Worm (Caenorhabditis elegans) whole organism, late embryonic: ENCODE data around the gene Y38F1A.8.
"Not testable (repeated sequence)": the region's sequence is repeated elsewhere in the genome, so short reads cannot be mapped to it uniquely, and the experiment has no call there.

Experiments
- C08G9.2 ChIP-seq: sonication (generic microtip); optimal IDR thresholded peaks from 2 replicates; lab custom pipeline; 2016; ENCODE audit warnings: mild to moderate bottlenecking, missing genetic modification characterization, moderate library complexity, missing compliant biosample characterization
- F13H6.1 ChIP-seq: sonication (generic microtip); optimal IDR thresholded peaks from 2 replicates; lab custom pipeline; 2016; ENCODE audit warnings: missing genetic modification characterization, missing compliant biosample characterization
- K02D7.2 ChIP-seq: sonication (generic microtip); optimal IDR thresholded peaks from 2 replicates; lab custom pipeline; 2017; ENCODE audit warnings: mild to moderate bottlenecking, missing genetic modification characterization, missing compliant biosample characterization
- Y22D7AL.16 ChIP-seq: sonication (generic microtip); optimal IDR thresholded peaks from 2 replicates; lab custom pipeline; 2016; ENCODE audit warnings: missing genetic modification characterization, missing compliant biosample characterization
- ama-1 ChIP-seq: fragments of 150-350 bp; optimal IDR thresholded peaks from 2 replicates; lab custom pipeline; 2014
- ceh-18 ChIP-seq: sonication (generic microtip); optimal IDR thresholded peaks from 2 replicates; lab custom pipeline; 2016; ENCODE audit warnings: missing genetic modification characterization, missing compliant biosample characterization
- ceh-19 ChIP-seq: fragments of 200-800 bp; sonication (Bioruptor generic); optimal IDR thresholded peaks from 2 replicates; lab custom pipeline; 2018; ENCODE audit warnings: mild to moderate bottlenecking, missing genetic modification characterization, missing compliant biosample characterization
- ceh-2 ChIP-seq: sonication (generic microtip); optimal IDR thresholded peaks from 2 replicates; lab custom pipeline; 2016; ENCODE audit warnings: missing genotype, missing genetic modification characterization, missing compliant biosample characterization
- ceh-24 ChIP-seq: sonication (generic microtip); optimal IDR thresholded peaks from 2 replicates; lab custom pipeline; 2016; ENCODE audit warnings: mild to moderate bottlenecking, missing genetic modification characterization, missing compliant biosample characterization
- ceh-31 ChIP-seq: sonication (generic microtip); optimal IDR thresholded peaks from 2 replicates; lab custom pipeline; 2016; ENCODE audit warnings: missing genetic modification characterization, missing compliant biosample characterization
- ceh-34 ChIP-seq: sonication (generic microtip); optimal IDR thresholded peaks from 2 replicates; lab custom pipeline; 2016; ENCODE audit warnings: mild to moderate bottlenecking, missing genetic modification characterization, missing compliant biosample characterization
- dmd-4 ChIP-seq: sonication (generic microtip); optimal IDR thresholded peaks from 2 replicates; lab custom pipeline; 2016; ENCODE audit warnings: borderline replicate concordance, missing genetic modification characterization, missing compliant biosample characterization
- dve-1 ChIP-seq: sonication (generic microtip); optimal IDR thresholded peaks from 2 replicates; lab custom pipeline; 2017; ENCODE audit warnings: antibody characterized with exemption, mild to moderate bottlenecking, missing genetic modification characterization, missing compliant biosample characterization
- elt-2 ChIP-seq: sonication (generic microtip); optimal IDR thresholded peaks from 2 replicates; lab custom pipeline; 2016; ENCODE audit warnings: missing genetic modification reagents, missing genetic modification characterization, missing compliant biosample characterization
- ets-4 ChIP-seq: sonication (generic microtip); optimal IDR thresholded peaks from 2 replicates; lab custom pipeline; 2016; ENCODE audit warnings: missing genetic modification characterization, missing compliant biosample characterization
- fkh-6 ChIP-seq: sonication (generic microtip); optimal IDR thresholded peaks from 2 replicates; lab custom pipeline; 2016; ENCODE audit warnings: missing genetic modification characterization, missing compliant biosample characterization
- hlh-8 ChIP-seq: sonication (generic microtip); optimal IDR thresholded peaks from 2 replicates; lab custom pipeline; 2016; ENCODE audit warnings: missing genotype, missing genetic modification characterization, missing compliant biosample characterization
- lim-6 ChIP-seq: sonication (generic microtip); optimal IDR thresholded peaks from 2 replicates; lab custom pipeline; 2016; ENCODE audit warnings: missing genetic modification characterization, missing compliant biosample characterization
- nfya-1 ChIP-seq: sonication (generic microtip); optimal IDR thresholded peaks from 2 replicates; lab custom pipeline; 2017; ENCODE audit warnings: missing genetic modification characterization, mild to moderate bottlenecking, missing compliant biosample characterization, antibody characterized with exemption, moderate library complexity
- nhr-11 ChIP-seq: fragments of 150-350 bp; optimal IDR thresholded peaks from 2 replicates; lab custom pipeline; 2014; ENCODE audit warnings: missing biosample characterization, missing genetic modification characterization
- odd-2 ChIP-seq: sonication (generic microtip); optimal IDR thresholded peaks from 2 replicates; lab custom pipeline; 2017; ENCODE audit warnings: antibody characterized with exemption, mild to moderate bottlenecking, missing genetic modification characterization, missing compliant biosample characterization
- pag-3 ChIP-seq: sonication (generic microtip); optimal IDR thresholded peaks from 2 replicates; lab custom pipeline; 2016; ENCODE audit warnings: missing compliant biosample characterization, missing genetic modification characterization, borderline replicate concordance
- pat-9 ChIP-seq: fragments of 200-800 bp; sonication (Bioruptor generic); optimal IDR thresholded peaks from 2 replicates; lab custom pipeline; 2018; ENCODE audit warnings: mild to moderate bottlenecking, missing genetic modification characterization, moderate library complexity, missing compliant biosample characterization
- pha-2 ChIP-seq: sonication (generic microtip); optimal IDR thresholded peaks from 2 replicates; lab custom pipeline; 2017; ENCODE audit warnings: mild to moderate bottlenecking, missing genetic modification characterization, missing compliant biosample characterization
- pros-1 ChIP-seq: fragments of 150-350 bp; optimal IDR thresholded peaks from 2 replicates; lab custom pipeline; 2014; ENCODE audit warnings: missing biosample characterization, missing genetic modification reagents, missing genetic modification characterization
- ref-2 ChIP-seq: sonication (generic microtip); optimal IDR thresholded peaks from 2 replicates; lab custom pipeline; 2016; ENCODE audit warnings: missing genetic modification characterization, missing compliant biosample characterization
- rnt-1 ChIP-seq: sonication (generic microtip); optimal IDR thresholded peaks from 2 replicates; lab custom pipeline; 2016; ENCODE audit warnings: missing genetic modification characterization, missing compliant biosample characterization
- sdc-2 ChIP-seq: sonication (generic microtip); optimal IDR thresholded peaks from 2 replicates; lab custom pipeline; 2016; ENCODE audit warnings: missing genotype, missing genetic modification characterization, missing compliant biosample characterization
- sox-2 ChIP-seq: fragments of 200-800 bp; sonication (Bioruptor generic); IDR thresholded peaks from 2 replicates; pipeline ENCODE4 v1.3.6; 2022; ENCODE audit warnings: missing genetic modification reagents, missing genetic modification characterization, missing compliant biosample characterization
- sox-4 ChIP-seq: sonication (generic microtip); optimal IDR thresholded peaks from 2 replicates; lab custom pipeline; 2017; ENCODE audit warnings: mild to moderate bottlenecking, missing genetic modification characterization, inconsistent platforms, missing compliant biosample characterization
- syd-9 ChIP-seq: sonication (generic microtip); optimal IDR thresholded peaks from 2 replicates; lab custom pipeline; 2016; ENCODE audit warnings: mild to moderate bottlenecking, missing genetic modification characterization, moderate library complexity, missing compliant biosample characterization
- tbx-2 ChIP-seq: sonication (generic microtip); optimal IDR thresholded peaks from 2 replicates; lab custom pipeline; 2016; ENCODE audit warnings: missing genetic modification characterization, missing compliant biosample characterization
- ttx-3 ChIP-seq: sonication (generic microtip); optimal IDR thresholded peaks from 2 replicates; lab custom pipeline; 2016; ENCODE audit warnings: missing genetic modification reagents, missing genetic modification characterization, missing compliant biosample characterization
- unc-42 ChIP-seq: sonication (generic microtip); optimal IDR thresholded peaks from 2 replicates; lab custom pipeline; 2016; ENCODE audit warnings: missing genotype, missing genetic modification characterization, missing compliant biosample characterization
- unc-55 ChIP-seq: sonication (generic microtip); optimal IDR thresholded peaks from 2 replicates; lab custom pipeline; 2017; ENCODE audit warnings: missing biosample characterization, missing genetic modification reagents, missing genetic modification characterization

Y38F1A.8 gene

DNA sequence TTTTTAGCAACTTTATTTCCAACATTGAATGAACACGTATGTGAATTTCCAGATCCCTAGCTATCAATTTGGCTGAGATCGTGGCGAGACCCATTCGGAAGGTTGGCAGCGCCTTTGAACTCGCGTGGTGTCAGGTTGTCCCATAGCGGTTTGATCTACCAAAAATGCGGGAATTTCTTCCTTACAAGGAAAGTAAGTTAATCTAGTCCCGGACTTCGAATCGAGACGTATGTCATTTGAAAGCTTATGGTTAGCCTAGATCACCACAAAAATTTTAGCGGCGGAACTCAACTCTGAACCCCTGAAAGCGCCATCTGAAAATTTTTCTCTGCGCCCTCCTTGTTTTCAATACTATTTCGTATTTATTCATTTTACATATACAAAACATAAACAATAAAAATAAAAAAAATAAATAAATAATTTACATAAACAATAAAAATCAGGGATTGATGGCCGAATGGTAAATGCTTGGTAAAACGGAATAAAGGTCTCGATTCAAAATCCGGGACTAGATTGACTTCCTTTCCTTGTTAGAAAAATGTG is 31.1 kb upstream of the Y38F1A.8 start, which contains the start of gene F18A11.2:
F18A11.2 (plus strand) TSS at position 51 of the 543 bp plus-strand sequence.
- not testable (repeated sequence) for TF ChIP-seq Y22D7AL.16, elt-2, pros-1 (tag; lab: Kevin White, UChicago)

DNA sequence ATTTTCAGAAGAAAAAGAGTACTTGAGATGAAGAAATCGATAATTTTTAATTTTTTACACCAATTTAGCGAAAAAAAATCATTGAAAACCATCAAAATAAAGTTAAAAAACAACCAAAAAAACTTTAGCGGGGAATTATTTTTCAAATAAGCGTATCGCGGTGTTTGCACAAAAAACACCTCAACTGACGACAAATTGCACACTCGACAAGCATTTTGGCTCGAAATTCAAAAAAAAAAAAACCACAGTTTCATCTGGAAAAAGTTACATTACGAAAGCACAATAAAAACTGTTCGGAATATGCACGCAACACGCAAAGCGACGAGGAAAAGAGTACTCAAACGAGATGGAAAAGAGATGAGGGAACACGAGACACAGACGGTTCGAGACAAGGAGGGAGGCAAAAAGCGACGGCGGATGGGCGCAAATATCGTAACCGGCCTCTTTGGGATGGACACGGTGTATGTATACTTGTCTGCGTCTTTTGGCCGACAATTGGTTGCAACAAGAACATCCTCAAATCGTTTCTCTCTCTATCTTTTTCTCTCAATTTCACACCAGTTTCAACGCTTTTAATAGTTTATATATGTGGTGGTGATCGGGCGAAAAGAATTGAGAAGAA is 30.0 kb upstream of the Y38F1A.8 start:
- TF ChIP-seq unc-55: peak; percentile 39
- peak; percentile 80 for TF ChIP-seq nfya-1
- TF ChIP-seq tbx-2 (tag; lab: Kevin White, UChicago): peak; percentile 55
- peak; percentile 18 for TF ChIP-seq ceh-31 (tag; lab: Kevin White, UChicago)
- TF ChIP-seq pha-2 (tag; lab: Kevin White, UChicago): no peak
- no peak for TF ChIP-seq ttx-3
- TF ChIP-seq nhr-11 (tag; lab: Kevin White, UChicago): no peak
- no peak for TF ChIP-seq ceh-24 (tag; lab: Kevin White, UChicago)
- TF ChIP-seq rnt-1 (tag; lab: Kevin White, UChicago): no peak
- TF ChIP-seq ets-4 (tag; lab: Kevin White, UChicago): peak; percentile 25
- TF ChIP-seq syd-9: no peak
- TF ChIP-seq dve-1 (tag; lab: Kevin White, UChicago): peak; percentile 69
- TF ChIP-seq ref-2 (tag; lab: Kevin White, UChicago): no peak
- no peak for TF ChIP-seq K02D7.2
- TF ChIP-seq odd-2 (tag; lab: Kevin White, UChicago): no peak
- peak; percentile 12 for TF ChIP-seq hlh-8 (tag; lab: Kevin White, UChicago)
- TF ChIP-seq elt-2 (tag; lab: Kevin White, UChicago): peak; percentile 7
- no peak for TF ChIP-seq pag-3
- TF ChIP-seq unc-42 (tag; lab: Kevin White, UChicago): no peak
- no peak for TF ChIP-seq fkh-6 (tag; lab: Kevin White, UChicago)
- TF ChIP-seq sox-2 (GFP tag; lab: Robert Waterston, UW): no peak
- TF ChIP-seq ceh-19 (GFP tag; lab: Kevin White, UChicago): no peak
- no peak for TF ChIP-seq pat-9 (tag; lab: Kevin White, UChicago)
- peak; percentile 50 for TF ChIP-seq ceh-18
- peak; percentile 20 for TF ChIP-seq F13H6.1 (tag; lab: Kevin White, UChicago)
- no peak for TF ChIP-seq lim-6 (tag; lab: Kevin White, UChicago)
- peak; percentile 4 for TF ChIP-seq ceh-2 (tag; lab: Kevin White, UChicago)
- TF ChIP-seq sox-4 (tag; lab: Kevin White, UChicago): no peak
- no peak for TF ChIP-seq sdc-2 (tag; lab: Kevin White, UChicago)
- TF ChIP-seq pros-1 (tag; lab: Kevin White, UChicago): peak; percentile 48
- TF ChIP-seq ama-1 (lab: Kevin White, UChicago): no peak

DNA sequence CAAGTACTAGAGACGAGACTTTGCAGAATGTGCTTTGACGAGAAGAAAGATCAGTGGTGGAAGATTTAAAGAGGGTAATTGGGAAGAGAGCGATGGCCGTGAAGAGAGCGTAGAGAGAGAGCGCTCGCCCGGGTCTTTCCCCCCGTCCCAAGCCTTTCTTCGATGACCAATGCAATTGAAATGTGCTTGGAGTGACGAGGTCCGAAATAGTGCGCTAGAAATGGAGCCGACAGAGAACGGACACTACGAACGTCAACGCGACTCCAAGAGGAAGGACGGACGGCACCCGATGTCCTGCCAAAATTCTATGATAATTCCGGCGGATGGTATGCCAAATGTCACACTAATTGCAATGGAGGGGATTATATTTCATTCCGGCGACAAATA is 29.4 kb upstream of the Y38F1A.8 start:
- peak; percentile 59 for TF ChIP-seq ceh-34
- TF ChIP-seq ttx-3: no peak
- TF ChIP-seq ceh-19 (GFP tag; lab: Kevin White, UChicago): peak; percentile 19
- TF ChIP-seq ceh-31 (tag; lab: Kevin White, UChicago): peak; percentile 30
- TF ChIP-seq C08G9.2: no peak
- TF ChIP-seq dmd-4 (tag; lab: Kevin White, UChicago): no peak
